Fruit fly (Drosophila melanogaster) whole organism, embryonic: ENCODE measurements around the gene TBC1D16.

Experiments
- ATbp ChIP-seq: fragments of 200-800 bp; sonication (Bioruptor generic); optimal IDR thresholded peaks from 2 replicates; lab custom pipeline; 2017; ENCODE audit warnings: missing biosample characterization, mild to moderate bottlenecking, missing genetic modification characterization, missing genetic modification reagents
- Antp ChIP-seq: fragments of 200-800 bp; sonication (Bioruptor generic); optimal IDR thresholded peaks from 3 replicates; lab custom pipeline; 2016; ENCODE audit warnings: missing biosample characterization, missing genetic modification characterization
- BEAF-32 ChIP-seq: fragments of 200-800 bp; sonication (Bioruptor generic); optimal IDR thresholded peaks from 3 replicates; lab custom pipeline; 2017; ENCODE audit warnings: missing biosample characterization, missing genetic modification characterization, mild to moderate bottlenecking, moderate library complexity, missing genetic modification reagents
- Blimp-1 ChIP-seq: fragments of 200-800 bp; sonication (Bioruptor generic); optimal IDR thresholded peaks from 3 replicates; lab custom pipeline; 2018; ENCODE audit warnings: missing biosample characterization, missing genetic modification characterization, mild to moderate bottlenecking, moderate library complexity, missing genetic modification reagents
- CG10147 ChIP-seq: fragments of 200-800 bp; sonication (Bioruptor generic); optimal IDR thresholded peaks from 2 replicates; lab custom pipeline; 2019; ENCODE audit warnings: missing biosample characterization, mild to moderate bottlenecking, missing genetic modification characterization, moderate library complexity
- CG1024 ChIP-seq: fragments of 200-800 bp; sonication (Bioruptor generic); IDR thresholded peaks from 2 replicates; pipeline ENCODE4 v1.3.6; 2022; ENCODE audit warnings: missing biosample characterization, missing genetic modification characterization
- CG12071 ChIP-seq: fragments of 200-800 bp; sonication (Bioruptor generic); optimal IDR thresholded peaks from 3 replicates; lab custom pipeline; 2018; ENCODE audit warnings: missing biosample characterization, mild to moderate bottlenecking, missing genetic modification characterization
- CG12236 ChIP-seq: fragments of 200-800 bp; sonication (Bioruptor generic); optimal IDR thresholded peaks from 2 replicates; lab custom pipeline; 2016; ENCODE audit warnings: missing biosample characterization, missing genetic modification characterization
- CG13296 ChIP-seq: fragments of 200-800 bp; sonication (Bioruptor generic); optimal IDR thresholded peaks from 3 replicates; lab custom pipeline; 2018; ENCODE audit warnings: missing biosample characterization, mild to moderate bottlenecking, missing genetic modification characterization
- CG15514 ChIP-seq: fragments of 200-800 bp; sonication (Bioruptor generic); optimal IDR thresholded peaks from 3 replicates; lab custom pipeline; 2017; ENCODE audit warnings: missing biosample characterization, missing genetic modification characterization, mild to moderate bottlenecking, moderate library complexity, missing genetic modification reagents
- CG2889 ChIP-seq: fragments of 200-800 bp; sonication (Bioruptor generic); IDR thresholded peaks from 3 replicates; pipeline ENCODE4 v1.3.6; 2022; ENCODE audit warnings: missing biosample characterization, missing genetic modification characterization
- CG30020 ChIP-seq: fragments of 200-800 bp; optimal IDR thresholded peaks from 2 replicates; lab custom pipeline; 2019; ENCODE audit warnings: missing biosample characterization, mild to moderate bottlenecking, missing genetic modification characterization, moderate library complexity
- CG31441 ChIP-seq: fragments of 200-800 bp; sonication (Bioruptor generic); IDR thresholded peaks from 2 replicates; pipeline ENCODE4 v1.3.6; 2022; ENCODE audit warnings: missing biosample characterization, missing genetic modification characterization
- CG34422 ChIP-seq: fragments of 200-800 bp; sonication (Bioruptor generic); IDR thresholded peaks from 3 replicates; pipeline ENCODE4 v1.3.6; 2022; ENCODE audit warnings: missing biosample characterization, missing genetic modification characterization
- CG4404 ChIP-seq: fragments of 200-800 bp; sonication (Bioruptor generic); IDR thresholded peaks from 2 replicates; pipeline ENCODE4 v1.3.6; 2022; ENCODE audit warnings: missing biosample characterization, missing genetic modification characterization
- CG4617 ChIP-seq: fragments of 200-800 bp; sonication (Bioruptor generic); optimal IDR thresholded peaks from 3 replicates; lab custom pipeline; 2016; ENCODE audit warnings: missing biosample characterization, missing genetic modification characterization, borderline replicate concordance
- CG4707 ChIP-seq: fragments of 200-800 bp; sonication (Bioruptor generic); optimal IDR thresholded peaks from 2 replicates; lab custom pipeline; 2018; ENCODE audit warnings: missing biosample characterization, mild to moderate bottlenecking, missing genetic modification characterization, moderate library complexity
- CG5245 ChIP-seq: fragments of 200-800 bp; sonication (Bioruptor generic); optimal IDR thresholded peaks from 3 replicates; lab custom pipeline; 2016; ENCODE audit warnings: missing biosample characterization, missing genetic modification characterization
- CG9817 ChIP-seq: fragments of 200-800 bp; sonication (Bioruptor generic); optimal IDR thresholded peaks from 2 replicates; lab custom pipeline; 2018; ENCODE audit warnings: missing biosample characterization, mild to moderate bottlenecking, missing genetic modification characterization, moderate library complexity
- ERR ChIP-seq: fragments of 200-800 bp; sonication (Bioruptor generic); optimal IDR thresholded peaks from 2 replicates; lab custom pipeline; 2016; ENCODE audit warnings: missing biosample characterization, missing genetic modification characterization
- Fer3 ChIP-seq: fragments of 200-800 bp; sonication (Bioruptor generic); optimal IDR thresholded peaks from 2 replicates; lab custom pipeline; 2018; ENCODE audit warnings: missing biosample characterization, mild to moderate bottlenecking, missing genetic modification characterization, moderate library complexity
- Hmr ChIP-seq: fragments of 200-800 bp; sonication (Bioruptor generic); optimal IDR thresholded peaks from 3 replicates; lab custom pipeline; 2017; ENCODE audit warnings: mild to moderate bottlenecking, missing biosample characterization, missing genetic modification reagents, missing genetic modification characterization
- Hr3 ChIP-seq: fragments of 200-800 bp; sonication (Bioruptor generic); optimal IDR thresholded peaks from 3 replicates; lab custom pipeline; 2016; ENCODE audit warnings: missing biosample characterization, missing genetic modification characterization
- Kr ChIP-seq: fragments of 200-800 bp; sonication (Bioruptor generic); optimal IDR thresholded peaks from 2 replicates; lab custom pipeline; 2017; ENCODE audit warnings: missing biosample characterization, mild to moderate bottlenecking, missing genetic modification characterization
- Spps ChIP-seq: fragments of 200-800 bp; sonication (Bioruptor generic); optimal IDR thresholded peaks from 2 replicates; lab custom pipeline; 2018; ENCODE audit warnings: missing biosample characterization, mild to moderate bottlenecking, missing genetic modification characterization
- Ssrp ChIP-seq: fragments of 200-800 bp; sonication (Bioruptor generic); optimal IDR thresholded peaks from 2 replicates; lab custom pipeline; 2018; ENCODE audit warnings: missing biosample characterization, mild to moderate bottlenecking, missing genetic modification characterization, moderate library complexity
- Xrp1 ChIP-seq: fragments of 200-800 bp; sonication (Bioruptor generic); IDR thresholded peaks from 2 replicates; pipeline ENCODE4 v1.3.6; 2022; ENCODE audit warnings: missing biosample characterization, missing genetic modification characterization
- al ChIP-seq: fragments of 200-800 bp; sonication (Bioruptor generic); IDR thresholded peaks from 2 replicates; pipeline ENCODE4 v1.3.6; 2022; ENCODE audit warnings: missing biosample characterization, missing genetic modification characterization
- ap ChIP-seq: fragments of 200-800 bp; sonication (Bioruptor generic); IDR thresholded peaks from 2 replicates; pipeline ENCODE4 v1.3.6; 2022; ENCODE audit warnings: missing biosample characterization, missing genetic modification characterization
- ase ChIP-seq: fragments of 200-800 bp; sonication (Bioruptor generic); IDR thresholded peaks from 3 replicates; pipeline ENCODE4 v1.3.6; 2022; ENCODE audit warnings: missing biosample characterization, missing genetic modification characterization
- cato ChIP-seq: fragments of 200-800 bp; sonication (Bioruptor generic); optimal IDR thresholded peaks from 2 replicates; lab custom pipeline; 2016; ENCODE audit warnings: missing biosample characterization, missing genetic modification characterization, borderline replicate concordance
- caup ChIP-seq: fragments of 200-800 bp; sonication (Bioruptor generic); optimal IDR thresholded peaks from 3 replicates; lab custom pipeline; 2017; ENCODE audit warnings: missing biosample characterization, mild to moderate bottlenecking, missing genetic modification characterization, moderate library complexity; ENCODE audit not compliant: severe bottlenecking
- dati ChIP-seq: fragments of 200-800 bp; sonication (Bioruptor generic); IDR thresholded peaks from 2 replicates; pipeline ENCODE4 v1.3.6; 2022; ENCODE audit warnings: missing biosample characterization, missing genetic modification characterization
- exex ChIP-seq: fragments of 200-800 bp; sonication (Bioruptor generic); optimal IDR thresholded peaks from 4 replicates; lab custom pipeline; 2018; ENCODE audit warnings: missing biosample characterization, mild to moderate bottlenecking, missing genetic modification characterization, moderate library complexity
- gfzf ChIP-seq: fragments of 200-800 bp; sonication (Bioruptor generic); optimal IDR thresholded peaks from 2 replicates; lab custom pipeline; 2016; ENCODE audit warnings: missing biosample characterization, mild to moderate bottlenecking, missing genetic modification characterization, moderate library complexity
- grau ChIP-seq: fragments of 200-800 bp; optimal IDR thresholded peaks from 3 replicates; lab custom pipeline; 2019; ENCODE audit warnings: missing biosample characterization, mild to moderate bottlenecking, missing genetic modification characterization, moderate library complexity
- kah ChIP-seq: fragments of 200-800 bp; sonication (Bioruptor generic); optimal IDR thresholded peaks from 2 replicates; lab custom pipeline; 2018; ENCODE audit warnings: missing biosample characterization, mild to moderate bottlenecking, missing genetic modification characterization
- mirr ChIP-seq: fragments of 200-800 bp; sonication (Bioruptor generic); optimal IDR thresholded peaks from 3 replicates; lab custom pipeline; 2018; ENCODE audit warnings: missing biosample characterization, mild to moderate bottlenecking, missing genetic modification characterization
- mld ChIP-seq: fragments of 200-800 bp; sonication (Bioruptor generic); IDR thresholded peaks from 3 replicates; pipeline ENCODE4 v1.3.6; 2022; ENCODE audit warnings: missing biosample characterization, missing genetic modification characterization; ENCODE audit not compliant: partially characterized antibody
- nom ChIP-seq: fragments of 200-800 bp; sonication (Bioruptor generic); optimal IDR thresholded peaks from 2 replicates; lab custom pipeline; 2017; ENCODE audit warnings: missing biosample characterization, missing genetic modification characterization, mild to moderate bottlenecking, moderate library complexity, missing genetic modification reagents
- pho ChIP-seq: fragments of 200-800 bp; sonication (Bioruptor generic); optimal IDR thresholded peaks from 2 replicates; lab custom pipeline; 2016; ENCODE audit warnings: missing biosample characterization, missing genetic modification characterization
- row ChIP-seq: fragments of 200-800 bp; sonication (Bioruptor generic); IDR thresholded peaks from 3 replicates; pipeline ENCODE4 v1.3.6; 2022; ENCODE audit warnings: missing biosample characterization, missing genetic modification characterization
- sens ChIP-seq: fragments of 200-800 bp; sonication (Bioruptor generic); peaks from one replicate; lab custom pipeline; 2016; ENCODE audit warnings: missing biosample characterization, missing genetic modification characterization
- sim ChIP-seq: fragments of 200-800 bp; sonication (Bioruptor generic); IDR thresholded peaks from 2 replicates; pipeline ENCODE4 v1.3.6; 2022; ENCODE audit warnings: missing biosample characterization, missing genetic modification characterization
- sima ChIP-seq: fragments of 200-800 bp; sonication (Bioruptor generic); optimal IDR thresholded peaks from 2 replicates; lab custom pipeline; 2016; ENCODE audit warnings: missing biosample characterization, missing genetic modification characterization
- slbo ChIP-seq: fragments of 200-800 bp; sonication (Bioruptor generic); IDR thresholded peaks from 2 replicates; pipeline ENCODE4 v1.3.6; 2022; ENCODE audit warnings: missing biosample characterization, missing genetic modification characterization
- tio ChIP-seq: fragments of 200-800 bp; sonication (Bioruptor generic); optimal IDR thresholded peaks from 2 replicates; lab custom pipeline; 2017; ENCODE audit warnings: missing biosample characterization, missing genetic modification characterization, inconsistent platforms
- trem ChIP-seq: fragments of 200-800 bp; optimal IDR thresholded peaks from 3 replicates; lab custom pipeline; 2019; ENCODE audit warnings: missing biosample characterization, mild to moderate bottlenecking, missing genetic modification characterization, moderate library complexity
- tx ChIP-seq: fragments of 200-800 bp; sonication (Bioruptor generic); optimal IDR thresholded peaks from 2 replicates; lab custom pipeline; 2016; ENCODE audit warnings: missing biosample characterization, missing genetic modification characterization
- zen2 ChIP-seq: fragments of 200-800 bp; sonication (Bioruptor generic); IDR thresholded peaks from 3 replicates; pipeline ENCODE4 v1.3.6; 2022; ENCODE audit warnings: missing biosample characterization, missing genetic modification characterization; ENCODE audit not compliant: partially characterized antibody
- zf30C ChIP-seq: fragments of 200-800 bp; sonication (Bioruptor generic); optimal IDR thresholded peaks from 3 replicates; lab custom pipeline; 2018; ENCODE audit warnings: missing biosample characterization, mild to moderate bottlenecking, missing genetic modification characterization

The TBC1D16 gene

DNA sequence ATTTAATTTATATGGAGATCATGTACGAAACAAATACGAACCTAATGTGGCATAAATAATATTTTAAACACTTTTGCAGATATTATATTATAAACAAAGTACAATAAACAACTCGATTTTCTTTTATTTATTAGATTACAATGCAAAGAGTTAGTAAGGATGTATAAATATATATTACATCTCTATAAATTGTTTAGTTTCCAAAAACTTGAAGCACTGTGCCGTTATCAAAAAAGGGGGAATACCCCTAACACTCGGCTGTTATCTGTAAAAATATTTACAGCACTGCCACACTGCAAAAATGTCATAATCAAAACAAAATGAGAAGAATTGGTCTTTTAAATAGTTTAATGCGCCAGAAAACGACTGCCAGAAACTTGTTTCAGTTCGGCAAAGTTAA lies 6.9 kb downstream of the TBC1D16 start, which contains the start of gene CG5188 (continued):
- TF ChIP-seq row (GFP tag; lab: Robert Waterston, UW) (peak; percentile 82), CG4404 (GFP tag; lab: Robert Waterston, UW) (no peak), al (GFP tag; lab: Robert Waterston, UW) (0 out of 2 replicates have a peak, but pooled peaks have one; percentile 31), sens (GFP tag; lab: Kevin White, UChicago) (no peak), CG4617 (GFP tag; lab: Kevin White, UChicago) (peak; percentile 19), gfzf (GFP tag; lab: Kevin White, UChicago) (peak; percentile 54), slbo (peak; percentile 67), sim (no peak), CG31441 (GFP tag; lab: Robert Waterston, UW) (peak; percentile 64), Hr3 (GFP tag; lab: Kevin White, UChicago) (peak; percentile 9), sima (GFP tag; lab: Kevin White, UChicago) (no peak), trem (tag; lab: Kevin White, UChicago) (peak; percentile 55), CG5245 (GFP tag; lab: Kevin White, UChicago) (peak; percentile 7), Blimp-1 (GFP tag; lab: Kevin White, UChicago) (no peak), CG2889 (GFP tag; lab: Robert Waterston, UW) (no peak), mld (GFP tag; lab: Robert Waterston, UW) (no peak), Fer3 (tag; lab: Kevin White, UChicago) (peak; percentile 53), zf30C (GFP tag; lab: Kevin White, UChicago) (no peak), pho (GFP tag; lab: Kevin White, UChicago) (no peak), Spps (no peak), tio (GFP tag; lab: Kevin White, UChicago) (no peak), Xrp1 (GFP tag; lab: Robert Waterston, UW) (peak; percentile 62; the same call in 1 of the 2 replicates), CG34422 (peak; percentile 63; the same call in 2 of the 3 replicates), ATbp (GFP tag; lab: Kevin White, UChicago) (no peak), CG1024 (GFP tag; lab: Robert Waterston, UW) (0 out of 2 replicates have a peak, but pooled peaks have one; percentile 44), CG12236 (GFP tag; lab: Kevin White, UChicago) (no peak), CG4707 (GFP tag; lab: Kevin White, UChicago) (no peak), CG30020 (tag; lab: Kevin White, UChicago) (peak; percentile 83), mirr (GFP tag; lab: Kevin White, UChicago) (no peak), CG12071 (no peak), tx (no peak), dati (GFP tag; lab: Robert Waterston, UW) (no peak), CG9817 (tag; lab: Kevin White, UChicago) (no peak), Antp (GFP tag; lab: Kevin White, UChicago) (no peak), CG10147 (GFP tag; lab: Kevin White, UChicago) (no peak), kah (no peak), ase (GFP tag; lab: Robert Waterston, UW) (no peak), cato (GFP tag; lab: Kevin White, UChicago) (no peak), Ssrp (tag; lab: Kevin White, UChicago) (peak; percentile 26), Hmr (no peak), zen2 (GFP tag; lab: Robert Waterston, UW) (peak; percentile 11; the same call in 2 of the 3 replicates), ap (no peak), CG15514 (GFP tag; lab: Kevin White, UChicago) (peak; percentile 44), Kr (GFP tag; lab: Kevin White, UChicago) (no peak), grau (tag; lab: Kevin White, UChicago) (peak; percentile 69), CG13296 (GFP tag; lab: Kevin White, UChicago) (peak; percentile 34), ERR (GFP tag; lab: Kevin White, UChicago) (no peak), nom (GFP tag; lab: Kevin White, UChicago) (peak; percentile 49), BEAF-32 (GFP tag; lab: Kevin White, UChicago) (peak; percentile 12), exex (tag; lab: Kevin White, UChicago) (no peak), caup (GFP tag; lab: Kevin White, UChicago) (peak; percentile 47)
